Worm (Caenorhabditis elegans) whole organism, L2 larva: ENCODE measurements around the gene T05A8.6.

Source experiments
- R02D3.7 ChIP-seq: fragments of 150-350 bp; optimal IDR thresholded peaks from 2 replicates; lab custom pipeline; 2014; ENCODE audit warnings: missing biosample characterization, missing genetic modification characterization
- ZK546.5 ChIP-seq: sonication (generic microtip); optimal IDR thresholded peaks from 2 replicates; lab custom pipeline; 2017; ENCODE audit warnings: missing biosample characterization, missing genetic modification characterization
- alr-1 ChIP-seq: fragments of 150-350 bp; optimal IDR thresholded peaks from 2 replicates; lab custom pipeline; 2014; ENCODE audit warnings: missing biosample characterization, missing genetic modification characterization
- blmp-1 ChIP-seq: sonication (generic microtip); optimal IDR thresholded peaks from 2 replicates; lab custom pipeline; 2017; ENCODE audit warnings: missing genetic modification characterization, mild to moderate bottlenecking, missing compliant biosample characterization, antibody characterized with exemption, moderate library complexity; ENCODE audit not compliant: insufficient read depth
- ceh-82 ChIP-seq: fragments of 150-350 bp; optimal IDR thresholded peaks from 2 replicates; lab custom pipeline; 2014; ENCODE audit warnings: missing biosample characterization, missing genetic modification characterization
- crh-2 ChIP-seq: sonication (generic microtip); optimal IDR thresholded peaks from 2 replicates; lab custom pipeline; 2017; ENCODE audit warnings: missing biosample characterization, missing genetic modification characterization
- dmd-4 ChIP-seq: sonication (generic microtip); optimal IDR thresholded peaks from 2 replicates; lab custom pipeline; 2017; ENCODE audit warnings: missing biosample characterization, missing genetic modification characterization
- egl-27 ChIP-seq: sonication (generic microtip); optimal IDR thresholded peaks from 3 replicates; lab custom pipeline; 2017; ENCODE audit warnings: missing biosample characterization, missing genetic modification reagents, missing genetic modification characterization
- elt-1 ChIP-seq: fragments of 150-350 bp; optimal IDR thresholded peaks from 2 replicates; lab custom pipeline; 2014; ENCODE audit warnings: missing biosample characterization, missing genetic modification characterization
- elt-3 ChIP-seq: sonication (generic microtip); optimal IDR thresholded peaks from 2 replicates; lab custom pipeline; 2017; ENCODE audit warnings: missing biosample characterization, missing genetic modification characterization
- fos-1 ChIP-seq: fragments of 150-350 bp; optimal IDR thresholded peaks from 2 replicates; lab custom pipeline; 2014; ENCODE audit warnings: missing biosample characterization, missing genetic modification characterization
- gmeb-1 ChIP-seq: fragments of 150-350 bp; optimal IDR thresholded peaks from 2 replicates; lab custom pipeline; 2014; ENCODE audit warnings: missing biosample characterization, missing genetic modification characterization
- lin-13 ChIP-seq: fragments of 150-350 bp; optimal IDR thresholded peaks from 2 replicates; lab custom pipeline; 2014; ENCODE audit warnings: missing biosample characterization, missing genetic modification reagents, missing genetic modification characterization
- lin-39 ChIP-seq: fragments of 150-350 bp; optimal IDR thresholded peaks from 2 replicates; lab custom pipeline; 2014; ENCODE audit warnings: missing biosample characterization, missing genetic modification reagents, missing genetic modification characterization
- mab-5 ChIP-seq: fragments of 150-350 bp; optimal IDR thresholded peaks from 2 replicates; lab custom pipeline; 2014; ENCODE audit warnings: missing biosample characterization, missing genetic modification characterization
- mdl-1 ChIP-seq, 2 experiments: fragments of 150-350 bp in 1 of 2; sonication (generic microtip) in 1 of 2; optimal IDR thresholded peaks; 2 replicates each; lab custom pipeline; 2017; ENCODE audit warnings: missing biosample characterization in 2 of 2, missing genetic modification characterization in 2 of 2
- nhr-10 ChIP-seq: sonication (generic microtip); optimal IDR thresholded peaks from 2 replicates; lab custom pipeline; 2017; ENCODE audit warnings: missing biosample characterization, missing genetic modification characterization
- nhr-11 ChIP-seq: fragments of 150-350 bp; optimal IDR thresholded peaks from 2 replicates; lab custom pipeline; 2014; ENCODE audit warnings: missing biosample characterization, missing genetic modification characterization
- nhr-12 ChIP-seq: fragments of 150-350 bp; optimal IDR thresholded peaks from 2 replicates; lab custom pipeline; 2014; ENCODE audit warnings: missing biosample characterization, missing genetic modification characterization
- nhr-129 ChIP-seq: fragments of 150-350 bp; optimal IDR thresholded peaks from 2 replicates; lab custom pipeline; 2014; ENCODE audit warnings: missing biosample characterization, missing genetic modification characterization
- nhr-21 ChIP-seq: fragments of 150-350 bp; optimal IDR thresholded peaks from 2 replicates; lab custom pipeline; 2014; ENCODE audit warnings: missing biosample characterization, missing genetic modification characterization
- nhr-23 ChIP-seq: fragments of 150-350 bp; optimal IDR thresholded peaks from 2 replicates; lab custom pipeline; 2014; ENCODE audit warnings: missing biosample characterization, missing genetic modification reagents, missing genetic modification characterization
- nhr-237 ChIP-seq: fragments of 150-350 bp; optimal IDR thresholded peaks from 2 replicates; lab custom pipeline; 2014; ENCODE audit warnings: missing biosample characterization, missing genetic modification characterization
- nhr-6 ChIP-seq: fragments of 150-350 bp; optimal IDR thresholded peaks from 2 replicates; lab custom pipeline; 2014; ENCODE audit warnings: missing biosample characterization, missing genetic modification characterization
- nhr-77 ChIP-seq: fragments of 150-350 bp; optimal IDR thresholded peaks from 2 replicates; lab custom pipeline; 2014; ENCODE audit warnings: missing biosample characterization, missing genetic modification characterization
- peb-1 ChIP-seq: fragments of 150-350 bp; optimal IDR thresholded peaks from 2 replicates; lab custom pipeline; 2014; ENCODE audit warnings: missing biosample characterization, missing genetic modification characterization
- skn-1 ChIP-seq: sonication (generic microtip); optimal IDR thresholded peaks from 2 replicates; lab custom pipeline; 2017; ENCODE audit warnings: missing biosample characterization, missing genetic modification characterization
- sma-3 ChIP-seq: sonication (generic microtip); optimal IDR thresholded peaks from 2 replicates; lab custom pipeline; 2016; ENCODE audit warnings: missing genetic modification reagents, missing genetic modification characterization, missing compliant biosample characterization
- sma-9 ChIP-seq, 2 experiments: fragments of 150-350 bp in 1 of 2; sonication (generic microtip) in 1 of 2; optimal IDR thresholded peaks; 2 replicates each; lab custom pipeline; 2014 to 2016; ENCODE audit warnings: missing genetic modification characterization in 2 of 2, mild to moderate bottlenecking in 1 of 2, missing biosample characterization in 1 of 2, missing compliant biosample characterization in 1 of 2, missing genetic modification reagents in 1 of 2, moderate library complexity in 1 of 2
- snpc-4 ChIP-seq: fragments of 150-350 bp; optimal IDR thresholded peaks from 2 replicates; lab custom pipeline; 2014; ENCODE audit warnings: missing biosample characterization, missing genetic modification characterization
- unc-39 ChIP-seq: fragments of 150-350 bp; optimal IDR thresholded peaks from 2 replicates; lab custom pipeline; 2014; ENCODE audit warnings: missing biosample characterization, missing genetic modification characterization
- unc-55 ChIP-seq: fragments of 150-350 bp; sonication (generic microtip); optimal IDR thresholded peaks from 3 replicates; lab custom pipeline; 2014; ENCODE audit warnings: missing biosample characterization, missing genetic modification reagents, missing genetic modification characterization
- ztf-1 ChIP-seq: fragments of 200-800 bp; sonication (Bioruptor generic); conservative IDR thresholded peaks from 2 replicates; pipeline ENCODE4 v1.3.6; 2022; ENCODE audit warnings: missing genetic modification characterization, missing compliant biosample characterization
- ztf-11 ChIP-seq: sonication (generic microtip); optimal IDR thresholded peaks from 2 replicates; lab custom pipeline; 2017; ENCODE audit warnings: missing biosample characterization, missing genetic modification characterization
- ztf-4 ChIP-seq: fragments of 150-350 bp; optimal IDR thresholded peaks from 2 replicates; lab custom pipeline; 2014; ENCODE audit warnings: missing biosample characterization, missing genetic modification characterization

The T05A8.6 gene

DNA sequence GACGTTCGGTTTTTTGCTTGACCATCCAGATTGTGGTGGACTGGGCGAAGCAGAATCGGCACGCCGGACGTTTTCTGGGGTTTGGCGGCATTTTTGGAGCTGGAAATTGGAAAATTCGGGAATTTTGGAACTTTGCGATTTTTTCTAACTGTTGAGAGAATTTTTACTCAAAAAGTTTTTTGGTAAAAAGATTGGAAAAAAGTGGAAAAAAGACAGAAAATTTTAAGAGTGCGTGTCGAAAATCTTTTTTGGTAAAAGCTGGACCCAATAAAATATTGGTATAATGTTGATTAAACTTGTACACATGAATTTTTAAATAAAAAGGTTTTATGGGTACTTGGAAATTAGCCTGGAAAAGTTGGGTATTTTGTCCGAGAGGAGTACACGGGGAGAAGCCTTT lies 2.7 kb upstream of the T05A8.6 start, which contains the start of gene T05A8.7:
TSS of gene T05A8.7 (minus strand) at position 101 of the 400 bp plus-strand sequence.
- TF ChIP-seq nhr-11 (tag; lab: Kevin White, UChicago) (no peak), sma-3 (no peak), nhr-237 (tag; lab: Kevin White, UChicago) (no peak), skn-1 (no peak), dmd-4 (tag; lab: Kevin White, UChicago) (no peak), elt-1 (tag; lab: Kevin White, UChicago) (no peak), snpc-4 (tag; lab: Kevin White, UChicago) (no peak), nhr-10 (no peak), alr-1 (tag; lab: Kevin White, UChicago) (no peak), ztf-11 (tag; lab: Kevin White, UChicago) (no peak), ztf-4 (no peak), blmp-1 (tag; lab: Kevin White, UChicago) (no peak), ZK546.5 (tag; lab: Kevin White, UChicago) (no peak), egl-27 (tag; lab: Kevin White, UChicago) (no peak), ztf-1 (GFP tag; lab: Robert Waterston, UW) (no peak), peb-1 (no peak), gmeb-1 (tag; lab: Kevin White, UChicago) (no peak), ceh-82 (tag; lab: Kevin White, UChicago) (no peak), nhr-129 (tag; lab: Kevin White, UChicago) (no peak)
- TF ChIP-seq, all 48 proteins: peak for 0

DNA sequence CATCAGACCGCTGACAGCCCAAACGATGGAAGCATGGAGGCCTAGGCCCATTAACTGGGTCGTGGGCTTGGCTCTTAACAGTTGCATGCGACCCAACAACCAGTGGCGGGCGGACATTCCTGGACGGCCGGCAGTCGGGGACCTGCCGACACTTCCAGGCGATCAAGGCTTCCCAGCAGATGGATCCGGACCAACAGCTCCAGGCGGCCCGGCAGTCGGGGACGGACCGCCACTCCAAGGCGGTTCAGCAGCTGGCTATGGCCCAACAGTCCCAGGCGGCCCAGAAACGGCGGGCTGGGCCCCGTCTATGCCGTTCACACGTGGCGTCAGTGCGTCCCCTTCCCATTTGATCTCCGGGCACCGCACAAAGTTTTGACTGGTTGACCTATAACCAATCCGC lies 1.9 kb upstream of the T05A8.6 start:
- TF ChIP-seq mab-5 (tag; lab: Kevin White, UChicago) (no peak), egl-27 (tag; lab: Kevin White, UChicago) (no peak), lin-39 (tag; lab: Kevin White, UChicago) (no peak), mdl-1 (tag; optimal IDR thresholded peaks at IDR 0.05; lab: Kevin White, UChicago) (no peak), crh-2 (tag; lab: Kevin White, UChicago) (no peak), ztf-11 (tag; lab: Kevin White, UChicago) (no peak), nhr-237 (tag; lab: Kevin White, UChicago) (no peak), nhr-77 (no peak), unc-55 (GFP tag; lab: Kevin White, UChicago) (no peak), nhr-23 (tag; lab: Kevin White, UChicago) (no peak), nhr-6 (no peak), nhr-12 (tag; lab: Kevin White, UChicago) (no peak), elt-1 (tag; lab: Kevin White, UChicago) (no peak), alr-1 (tag; lab: Kevin White, UChicago) (no peak), R02D3.7 (tag; lab: Kevin White, UChicago) (no peak), ceh-82 (tag; lab: Kevin White, UChicago) (no peak), blmp-1 (tag; lab: Kevin White, UChicago) (no peak), lin-13 (GFP tag; lab: Kevin White, UChicago) (no peak), sma-9 (GFP tag; optimal IDR thresholded peaks at IDR 0.05; lab: Kevin White, UChicago) (no peak), sma-9 (tag; optimal IDR thresholded peaks at IDR 0.05; lab: Kevin White, UChicago) (no peak), fos-1 (tag; lab: Kevin White, UChicago) (no peak)

DNA sequence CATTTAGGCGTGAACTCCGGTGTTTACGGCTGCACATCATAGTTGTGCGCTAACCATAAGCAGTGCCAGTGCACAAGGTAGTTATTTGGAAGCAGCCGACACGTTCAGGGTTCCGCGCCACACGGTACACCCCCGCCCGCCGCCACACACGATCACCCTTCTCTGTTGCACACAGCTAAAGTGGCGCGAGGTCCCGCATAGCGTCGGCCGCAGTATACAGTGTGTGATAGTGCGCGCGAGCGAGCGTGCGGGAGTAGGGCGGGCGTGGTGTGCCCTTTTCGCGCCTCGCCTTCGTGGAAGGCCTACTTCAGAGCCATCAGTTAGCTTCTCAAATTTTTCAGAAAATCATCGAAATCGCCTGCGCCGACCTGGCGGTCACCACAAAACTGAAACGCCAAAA lies 2.6 kb downstream of the T05A8.6 start:
- TF ChIP-seq blmp-1 (tag; lab: Kevin White, UChicago) (no peak), unc-39 (no peak)

- TF ChIP-seq dmd-4 (tag; lab: Kevin White, UChicago) (no peak), gmeb-1 (tag; lab: Kevin White, UChicago) (no peak), nhr-11 (tag; lab: Kevin White, UChicago) (no peak), nhr-77 (no peak)
- TF ChIP-seq, all 48 proteins: peak for 0
Measured at ce11 chrII:2736156-2736728, 3.3 kb downstream of the T05A8.6 start, which contains the start of gene T05A8.8. Gene T05A8.8 (plus strand): TSS chrII:2736678.

DNA sequence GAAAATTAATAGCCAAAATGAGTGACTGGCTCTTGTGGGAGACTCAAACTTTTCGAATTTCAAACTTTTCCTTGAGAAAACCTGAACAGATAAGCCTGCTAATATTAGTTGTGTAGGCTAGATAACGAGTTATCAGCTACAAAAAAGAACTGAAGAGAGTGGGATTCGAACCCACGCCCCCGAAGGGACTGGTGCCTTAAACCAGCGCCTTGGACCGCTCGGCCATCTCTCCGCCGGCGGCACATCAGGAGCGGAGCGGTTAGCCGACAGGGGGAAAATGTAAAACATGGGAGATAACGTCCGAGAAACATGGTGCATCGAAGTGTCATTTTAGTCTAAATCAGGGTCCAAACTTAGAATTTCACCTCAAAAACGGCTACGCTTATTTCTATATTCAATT lies 3.9 kb downstream of the T05A8.6 start:
- TF ChIP-seq dmd-4 (tag; lab: Kevin White, UChicago) (no peak), mab-5 (tag; lab: Kevin White, UChicago) (no peak), ztf-4 (no peak), elt-1 (tag; lab: Kevin White, UChicago) (no peak), nhr-21 (tag; lab: Kevin White, UChicago) (no peak), nhr-129 (tag; lab: Kevin White, UChicago) (no peak), nhr-12 (tag; lab: Kevin White, UChicago) (no peak), sma-9 (GFP tag; optimal IDR thresholded peaks at IDR 0.05; lab: Kevin White, UChicago) (no peak), sma-9 (tag; optimal IDR thresholded peaks at IDR 0.05; lab: Kevin White, UChicago) (no peak), nhr-10 (no peak), ztf-1 (GFP tag; lab: Robert Waterston, UW) (no peak), elt-3 (tag; lab: Kevin White, UChicago) (no peak), nhr-23 (tag; lab: Kevin White, UChicago) (no peak)
